Fruit fly (Drosophila melanogaster) whole organism, embryonic: ENCODE data around the gene Faa.
A peak's percentile ranks its signal among the peaks of the same experiment; 100 is the strongest.

Experiments used
- Atf3 ChIP-seq: fragments of 200-800 bp; sonication (Bioruptor generic); optimal IDR thresholded peaks from 3 replicates; lab custom pipeline; 2016; ENCODE audit warnings: missing biosample characterization, missing genetic modification characterization
- Blimp-1 ChIP-seq: fragments of 200-800 bp; sonication (Bioruptor generic); optimal IDR thresholded peaks from 3 replicates; lab custom pipeline; 2018; ENCODE audit warnings: missing biosample characterization, missing genetic modification characterization, mild to moderate bottlenecking, moderate library complexity, missing genetic modification reagents
- C15 ChIP-seq: fragments of 200-800 bp; sonication (Bioruptor generic); IDR thresholded peaks from 3 replicates; pipeline ENCODE4 v1.3.6; 2022; ENCODE audit warnings: missing biosample characterization, missing genetic modification characterization
- CG10366 ChIP-seq: fragments of 200-800 bp; sonication (Bioruptor generic); IDR thresholded peaks from 2 replicates; pipeline ENCODE4 v1.3.6; 2022; ENCODE audit warnings: missing biosample characterization, missing genetic modification characterization
- CG10654 ChIP-seq: fragments of 200-800 bp; sonication (Bioruptor generic); optimal IDR thresholded peaks from 2 replicates; lab custom pipeline; 2016; ENCODE audit warnings: missing biosample characterization, missing genetic modification characterization
- CG11695 ChIP-seq: fragments of 200-800 bp; sonication (Bioruptor generic); IDR thresholded peaks from 3 replicates; pipeline ENCODE4 v1.3.6; 2022; ENCODE audit warnings: missing biosample characterization, missing genetic modification characterization
- CG12236 ChIP-seq: fragments of 200-800 bp; sonication (Bioruptor generic); optimal IDR thresholded peaks from 2 replicates; lab custom pipeline; 2016; ENCODE audit warnings: missing biosample characterization, missing genetic modification characterization
- CG14014 ChIP-seq: fragments of 200-800 bp; sonication (Bioruptor generic); IDR thresholded peaks from 2 replicates; pipeline ENCODE4 v1.3.6; 2022; ENCODE audit warnings: missing biosample characterization, missing genetic modification characterization
- CG14710 ChIP-seq: fragments of 200-800 bp; sonication (Bioruptor generic); optimal IDR thresholded peaks from 3 replicates; lab custom pipeline; 2019; ENCODE audit warnings: missing biosample characterization, mild to moderate bottlenecking, missing genetic modification characterization, moderate library complexity
- CG15479 ChIP-seq: fragments of 200-800 bp; sonication (Bioruptor generic); optimal IDR thresholded peaks from 3 replicates; lab custom pipeline; 2019; ENCODE audit warnings: missing biosample characterization, mild to moderate bottlenecking, missing genetic modification characterization, moderate library complexity
- CG18599 ChIP-seq: fragments of 200-800 bp; sonication (Bioruptor generic); optimal IDR thresholded peaks from 3 replicates; lab custom pipeline; 2017; ENCODE audit warnings: missing biosample characterization, missing genetic modification characterization, mild to moderate bottlenecking, moderate library complexity, missing genetic modification reagents
- CG2199 ChIP-seq: fragments of 200-800 bp; sonication (Bioruptor generic); IDR thresholded peaks from 3 replicates; pipeline ENCODE4 v1.3.6; 2022; ENCODE audit warnings: missing biosample characterization, missing genetic modification characterization
- CG34422 ChIP-seq: fragments of 200-800 bp; sonication (Bioruptor generic); IDR thresholded peaks from 3 replicates; pipeline ENCODE4 v1.3.6; 2022; ENCODE audit warnings: missing biosample characterization, missing genetic modification characterization
- CG4707 ChIP-seq: fragments of 200-800 bp; sonication (Bioruptor generic); optimal IDR thresholded peaks from 2 replicates; lab custom pipeline; 2018; ENCODE audit warnings: missing biosample characterization, mild to moderate bottlenecking, missing genetic modification characterization, moderate library complexity
- CG7963 ChIP-seq: fragments of 200-800 bp; sonication (Bioruptor generic); IDR thresholded peaks from 3 replicates; pipeline ENCODE4 v1.3.6; 2022; ENCODE audit warnings: missing biosample characterization, missing genetic modification characterization; ENCODE audit not compliant: partially characterized antibody
- CG8944 ChIP-seq: fragments of 200-800 bp; sonication (Bioruptor generic); optimal IDR thresholded peaks from 3 replicates; lab custom pipeline; 2016; ENCODE audit warnings: missing biosample characterization, missing genetic modification characterization
- CkIIα-i1 ChIP-seq: fragments of 200-800 bp; sonication (Bioruptor generic); IDR thresholded peaks from 2 replicates; pipeline ENCODE4 v1.3.6; 2022; ENCODE audit warnings: missing biosample characterization, missing genetic modification characterization
- D19A ChIP-seq: fragments of 200-800 bp; optimal IDR thresholded peaks from 3 replicates; lab custom pipeline; 2019; ENCODE audit warnings: missing biosample characterization, mild to moderate bottlenecking, missing genetic modification characterization, moderate library complexity
- Doc3 ChIP-seq: fragments of 200-800 bp; sonication (Bioruptor generic); IDR thresholded peaks from 3 replicates; pipeline ENCODE4 v1.3.6; 2022; ENCODE audit warnings: missing biosample characterization, missing genetic modification characterization; ENCODE audit not compliant: partially characterized antibody
- ERR ChIP-seq: fragments of 200-800 bp; sonication (Bioruptor generic); optimal IDR thresholded peaks from 2 replicates; lab custom pipeline; 2016; ENCODE audit warnings: missing biosample characterization, missing genetic modification characterization
- Fer1 ChIP-seq: fragments of 200-800 bp; sonication (Bioruptor generic); optimal IDR thresholded peaks from 2 replicates; lab custom pipeline; 2017; ENCODE audit warnings: missing biosample characterization, mild to moderate bottlenecking, missing genetic modification characterization
- HLH4C ChIP-seq: fragments of 200-800 bp; sonication (Bioruptor generic); IDR thresholded peaks from 3 replicates; pipeline ENCODE4 v1.3.6; 2022; ENCODE audit warnings: missing biosample characterization, missing genetic modification characterization; ENCODE audit not compliant: partially characterized antibody
- Jarid2 ChIP-seq: fragments of 200-800 bp; sonication (Bioruptor generic); optimal IDR thresholded peaks from 3 replicates; lab custom pipeline; 2017; ENCODE audit warnings: mild to moderate bottlenecking, missing biosample characterization, missing genetic modification reagents, missing genetic modification characterization
- Med ChIP-seq: fragments of 200-800 bp; sonication (Bioruptor generic); peaks from one replicate; lab custom pipeline; 2016; ENCODE audit warnings: missing biosample characterization, missing genetic modification characterization, mild to moderate bottlenecking, inconsistent platforms, moderate library complexity
- NK7.1 ChIP-seq: fragments of 200-800 bp; sonication (Bioruptor generic); optimal IDR thresholded peaks from 3 replicates; lab custom pipeline; 2016; ENCODE audit warnings: missing biosample characterization, missing genetic modification characterization
- Scr ChIP-seq: fragments of 200-800 bp; sonication (Bioruptor generic); IDR thresholded peaks from 2 replicates; pipeline ENCODE4 v1.3.6; 2022; ENCODE audit warnings: missing biosample characterization, missing genetic modification characterization; ENCODE audit not compliant: partially characterized antibody
- Sry-δ ChIP-seq: fragments of 200-800 bp; sonication (Bioruptor generic); optimal IDR thresholded peaks from 2 replicates; lab custom pipeline; 2016; ENCODE audit warnings: missing biosample characterization, missing genetic modification characterization
- Stat92E ChIP-seq, 3 experiments: fragments of >200 bp in 2 of 3; fragments of 200-800 bp in 1 of 3; sonication (Bioruptor generic) in 1 of 3; optimal IDR thresholded peaks; 2 replicates each; lab custom pipeline; 2017 to 2019; ENCODE audit warnings: missing biosample characterization in 3 of 3, missing genetic modification characterization in 3 of 3, mild to moderate bottlenecking in 1 of 3, moderate library complexity in 1 of 3
- Trl ChIP-seq, 3 experiments: fragments of >200 bp in 2 of 3; fragments of 200-800 bp in 1 of 3; sonication (Bioruptor generic) in 1 of 3; optimal IDR thresholded peaks; 2 replicates in 1 of 3; 3 replicates in 2 of 3; lab custom pipeline; 2016 to 2017; ENCODE audit warnings: missing biosample characterization in 1 of 3, missing genetic modification characterization in 1 of 3
- Xbp1 ChIP-seq: fragments of 200-800 bp; sonication (Bioruptor generic); optimal IDR thresholded peaks from 3 replicates; lab custom pipeline; 2016; ENCODE audit warnings: missing biosample characterization, mild to moderate bottlenecking, missing genetic modification characterization
- ab ChIP-seq: fragments of 200-800 bp; sonication (Bioruptor generic); optimal IDR thresholded peaks from 2 replicates; lab custom pipeline; 2016; ENCODE audit warnings: missing biosample characterization, missing genetic modification characterization
- ac ChIP-seq: fragments of 200-800 bp; sonication (Bioruptor generic); optimal IDR thresholded peaks from 3 replicates; lab custom pipeline; 2017; ENCODE audit warnings: missing biosample characterization, mild to moderate bottlenecking, missing genetic modification characterization
- grau ChIP-seq: fragments of 200-800 bp; optimal IDR thresholded peaks from 3 replicates; lab custom pipeline; 2019; ENCODE audit warnings: missing biosample characterization, mild to moderate bottlenecking, missing genetic modification characterization, moderate library complexity
- her ChIP-seq: fragments of 200-800 bp; sonication (Bioruptor generic); optimal IDR thresholded peaks from 2 replicates; lab custom pipeline; 2016; ENCODE audit warnings: missing biosample characterization, missing genetic modification characterization
- jumu ChIP-seq: fragments of 200-800 bp; sonication (Bioruptor generic); optimal IDR thresholded peaks from 3 replicates; lab custom pipeline; 2016; ENCODE audit warnings: missing biosample characterization, missing genetic modification characterization
- kah ChIP-seq: fragments of 200-800 bp; sonication (Bioruptor generic); optimal IDR thresholded peaks from 2 replicates; lab custom pipeline; 2018; ENCODE audit warnings: missing biosample characterization, mild to moderate bottlenecking, missing genetic modification characterization
- kni ChIP-seq: fragments of 200-800 bp; sonication (Bioruptor generic); optimal IDR thresholded peaks from 3 replicates; lab custom pipeline; 2017; ENCODE audit warnings: mild to moderate bottlenecking, missing biosample characterization, missing genetic modification reagents, missing genetic modification characterization
- lilli ChIP-seq: fragments of 200-800 bp; sonication (Bioruptor generic); optimal IDR thresholded peaks from 3 replicates; lab custom pipeline; 2016; ENCODE audit warnings: missing biosample characterization, missing genetic modification characterization
- mirr ChIP-seq: fragments of 200-800 bp; sonication (Bioruptor generic); optimal IDR thresholded peaks from 3 replicates; lab custom pipeline; 2018; ENCODE audit warnings: missing biosample characterization, mild to moderate bottlenecking, missing genetic modification characterization
- oc ChIP-seq: fragments of 200-800 bp; sonication (Bioruptor generic); optimal IDR thresholded peaks from 2 replicates; lab custom pipeline; 2018; ENCODE audit warnings: missing biosample characterization, mild to moderate bottlenecking, missing genetic modification characterization, moderate library complexity
- onecut ChIP-seq: fragments of 200-800 bp; sonication (Bioruptor generic); IDR thresholded peaks from 2 replicates; pipeline ENCODE4 v1.3.6; 2022; ENCODE audit warnings: missing biosample characterization, missing genetic modification characterization
- pho ChIP-seq: fragments of 200-800 bp; sonication (Bioruptor generic); optimal IDR thresholded peaks from 2 replicates; lab custom pipeline; 2016; ENCODE audit warnings: missing biosample characterization, missing genetic modification characterization
- pros ChIP-seq: fragments of 200-800 bp; sonication (Bioruptor generic); optimal IDR thresholded peaks from 3 replicates; lab custom pipeline; 2019; ENCODE audit warnings: missing biosample characterization, mild to moderate bottlenecking, missing genetic modification characterization, moderate library complexity
- repo ChIP-seq: fragments of 200-800 bp; sonication (Bioruptor generic); optimal IDR thresholded peaks from 2 replicates; lab custom pipeline; 2016; ENCODE audit warnings: missing biosample characterization, missing genetic modification characterization
- sima ChIP-seq: fragments of 200-800 bp; sonication (Bioruptor generic); optimal IDR thresholded peaks from 2 replicates; lab custom pipeline; 2016; ENCODE audit warnings: missing biosample characterization, missing genetic modification characterization
- stc ChIP-seq: fragments of 200-800 bp; sonication (Bioruptor generic); IDR thresholded peaks from 2 replicates; pipeline ENCODE4 v1.3.6; 2022; ENCODE audit warnings: missing biosample characterization, missing genetic modification characterization
- tx ChIP-seq: fragments of 200-800 bp; sonication (Bioruptor generic); optimal IDR thresholded peaks from 2 replicates; lab custom pipeline; 2016; ENCODE audit warnings: missing biosample characterization, missing genetic modification characterization

Faa gene

DNA sequence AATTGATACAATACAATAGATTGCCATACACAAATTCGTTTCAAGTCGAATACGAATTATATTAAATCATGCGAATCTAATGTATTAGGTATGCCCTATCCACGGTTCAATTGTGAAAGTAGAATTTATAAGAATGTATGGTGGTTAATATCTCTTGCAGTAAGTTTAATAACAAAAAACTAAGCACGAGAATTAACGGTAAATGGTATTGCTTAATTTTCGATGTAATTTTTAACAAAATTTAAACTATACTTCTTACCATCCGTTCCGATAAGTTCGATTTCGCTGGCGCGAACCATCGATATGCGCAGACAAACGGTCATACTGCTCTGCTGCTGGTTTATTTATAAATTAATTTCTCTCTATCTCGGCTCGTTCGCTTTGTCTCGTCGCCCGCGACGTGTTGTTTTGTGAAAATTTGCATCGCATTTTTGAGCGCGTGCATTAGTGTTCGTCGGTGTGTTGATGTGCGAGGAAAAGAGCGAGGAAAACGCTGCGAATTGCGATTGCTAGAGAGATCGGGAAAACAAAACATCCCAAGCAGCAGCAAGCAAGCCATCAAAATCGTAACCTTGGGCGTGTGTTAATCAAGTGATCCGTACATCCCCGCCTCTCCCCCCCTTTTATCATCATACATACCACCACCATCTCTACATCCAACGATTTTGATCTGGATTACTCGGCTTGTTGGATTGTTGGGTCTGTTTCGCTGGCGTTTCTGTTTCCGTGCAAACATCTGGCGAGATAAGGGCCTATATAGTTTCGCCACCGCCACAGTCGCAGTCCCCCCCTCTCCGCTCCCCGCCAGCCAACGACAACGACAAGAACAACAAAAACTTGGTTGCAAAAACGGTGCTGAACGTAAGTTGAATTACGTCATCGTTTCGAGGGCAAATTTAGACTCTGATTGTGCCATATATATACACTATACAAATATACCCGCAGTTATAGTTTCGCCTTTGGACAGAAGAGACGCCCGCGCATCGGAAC lies 29.8 kb upstream of the Faa start, which contains the start of gene Fit1 (continued):
- peak in 1 of 2 experiments; percentile 18 for TF ChIP-seq Trl (optimal IDR thresholded peaks at IDR 0.05; lab: Kevin White, UChicago)
- TF ChIP-seq Trl (GFP tag; optimal IDR thresholded peaks at IDR 0.05; lab: Kevin White, UChicago): no peak
- no peak for TF ChIP-seq CG8944 (GFP tag; lab: Kevin White, UChicago)
- peak; percentile 73 for TF ChIP-seq Med (GFP tag; lab: Kevin White, UChicago)
- peak; percentile 62 for TF ChIP-seq mirr (GFP tag; lab: Kevin White, UChicago)
- no peak for TF ChIP-seq CG14014 (GFP tag; lab: Robert Waterston, UW)
- TF ChIP-seq CG11695 (GFP tag; lab: Robert Waterston, UW): 0 out of 3 replicates have a peak, but pooled peaks have one; percentile 21
- no peak for TF ChIP-seq CkIIα-i1 (GFP tag; lab: Robert Waterston, UW)
- TF ChIP-seq ab (GFP tag; lab: Kevin White, UChicago): no peak
- no peak for TF ChIP-seq sima (GFP tag; lab: Kevin White, UChicago)
- no peak for TF ChIP-seq Sry-δ (GFP tag; lab: Kevin White, UChicago)
- no peak for TF ChIP-seq Jarid2
- peak; percentile 19 for TF ChIP-seq CG18599 (GFP tag; lab: Kevin White, UChicago)
- TF ChIP-seq Scr (GFP tag; lab: Robert Waterston, UW): peak; percentile 53
- TF ChIP-seq ERR (GFP tag; lab: Kevin White, UChicago): no peak
- 0 out of 2 replicates have a peak, but pooled peaks have one; percentile 30 for TF ChIP-seq stc
- no peak for TF ChIP-seq Blimp-1 (GFP tag; lab: Kevin White, UChicago)
- TF ChIP-seq kni (GFP tag; lab: Kevin White, UChicago): no peak
- peak; percentile 55; the same call in 1 of the 3 replicates for TF ChIP-seq HLH4C (GFP tag; lab: Robert Waterston, UW)
- no peak for TF ChIP-seq kah (GFP tag; lab: Kevin White, UChicago)
- no peak for TF ChIP-seq onecut (GFP tag; lab: Robert Waterston, UW)
- no peak for TF ChIP-seq D19A (tag; lab: Kevin White, UChicago)
- no peak for TF ChIP-seq CG14710
- TF ChIP-seq Fer1: peak; percentile 35
- TF ChIP-seq lilli (GFP tag; lab: Kevin White, UChicago): no peak
- TF ChIP-seq Doc3 (GFP tag; lab: Robert Waterston, UW): peak; percentile 51; the same call in 2 of the 3 replicates
- TF ChIP-seq CG10366 (GFP tag; lab: Robert Waterston, UW): no peak
- TF ChIP-seq CG15479 (GFP tag; lab: Kevin White, UChicago): no peak
- TF ChIP-seq Atf3: peak; percentile 31
- TF ChIP-seq CG4707 (GFP tag; lab: Kevin White, UChicago): no peak
- TF ChIP-seq CG2199 (GFP tag; lab: Robert Waterston, UW): no peak
- TF ChIP-seq repo (GFP tag; lab: Kevin White, UChicago): no peak
- TF ChIP-seq pho (GFP tag; lab: Kevin White, UChicago): no peak
- TF ChIP-seq CG10654 (GFP tag; lab: Kevin White, UChicago): no peak
- TF ChIP-seq oc (tag; lab: Kevin White, UChicago): no peak
- peak; percentile 56; the same call in 2 of the 3 replicates for TF ChIP-seq CG7963 (GFP tag; lab: Robert Waterston, UW)
- peak; percentile 55; the same call in 1 of the 3 replicates for TF ChIP-seq CG34422
- TF ChIP-seq her (GFP tag; lab: Kevin White, UChicago): no peak
- TF ChIP-seq Stat92E (GFP tag; optimal IDR thresholded peaks at IDR 0.05; lab: Kevin White, UChicago): no peak
- TF ChIP-seq tx (GFP tag; lab: Kevin White, UChicago): no peak
- TF ChIP-seq jumu: no peak
- no peak for TF ChIP-seq pros (GFP tag; lab: Kevin White, UChicago)
- no peak for TF ChIP-seq grau (tag; lab: Kevin White, UChicago)
- no peak for TF ChIP-seq C15 (GFP tag; lab: Robert Waterston, UW)
- no peak for TF ChIP-seq Xbp1 (GFP tag; lab: Kevin White, UChicago)
- no peak for TF ChIP-seq CG12236 (GFP tag; lab: Kevin White, UChicago)
- TF ChIP-seq ac (GFP tag; lab: Kevin White, UChicago): no peak
- no peak for TF ChIP-seq NK7.1 (GFP tag; lab: Kevin White, UChicago)
